Worm (Caenorhabditis elegans): Measurements from ENCODE around the gene flp-19.

DNA sequence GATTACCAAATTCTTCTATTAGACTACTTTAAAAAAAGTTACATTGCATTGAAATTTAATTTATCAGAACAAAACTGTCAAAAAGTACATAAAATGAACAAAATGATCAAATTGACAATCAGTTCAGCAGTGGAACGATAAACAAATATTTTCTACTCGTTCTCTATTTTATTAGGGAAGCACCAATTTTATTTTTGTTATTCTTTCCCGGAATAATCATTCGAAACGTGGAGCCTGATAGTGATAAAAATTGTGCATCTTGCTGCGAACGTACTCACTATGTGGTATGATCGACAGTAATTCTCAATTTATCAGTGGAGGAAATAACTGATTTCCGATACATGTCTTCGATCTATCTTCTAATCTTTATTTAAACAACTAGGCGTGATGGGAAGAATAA lies 27.4 kb downstream of the flp-19 start:
- TF ChIP-seq T22C8.4 (GFP tag; IDR thresholded peaks at IDR 0.05) (no peak), ztf-29 (GFP tag; IDR thresholded peaks at IDR 0.05) (no peak), flt-1 (GFP tag; IDR thresholded peaks at IDR 0.05) (no peak), ref-1 (GFP tag; conservative IDR thresholded peaks at IDR 0.05) (no peak), klf-2 (GFP tag; conservative IDR thresholded peaks at IDR 0.05) (no peak), med-1 (GFP tag; optimal IDR thresholded peaks at IDR 0.05; ENCODE audit: insufficient read depth) (no peak), ztf-23 (GFP tag; IDR thresholded peaks at IDR 0.05) (no peak), tab-1 (GFP tag; IDR thresholded peaks at IDR 0.05) (no peak)

Measured in whole organism, midembryonic.